Fruit fly (Drosophila melanogaster) whole organism, embryonic: ENCODE measurements around the gene Tomosyn.

Experiments
- Atf-2 ChIP-seq: fragments of 200-800 bp; sonication (Bioruptor generic); optimal IDR thresholded peaks from 2 replicates; lab custom pipeline; 2016; ENCODE audit warnings: missing biosample characterization, missing genetic modification characterization
- CG1024 ChIP-seq: fragments of 200-800 bp; sonication (Bioruptor generic); IDR thresholded peaks from 2 replicates; pipeline ENCODE4 v1.3.6; 2022; ENCODE audit warnings: missing biosample characterization, missing genetic modification characterization
- CG10431 ChIP-seq: fragments of 200-800 bp; sonication (Bioruptor generic); optimal IDR thresholded peaks from 3 replicates; lab custom pipeline; 2018; ENCODE audit warnings: missing biosample characterization, mild to moderate bottlenecking, missing genetic modification characterization
- CG12155 ChIP-seq: fragments of 200-800 bp; sonication (Bioruptor generic); optimal IDR thresholded peaks from 3 replicates; lab custom pipeline; 2016; ENCODE audit warnings: missing biosample characterization, missing genetic modification characterization
- CG1233 ChIP-seq: fragments of 200-800 bp; sonication (Bioruptor generic); optimal IDR thresholded peaks from 4 replicates; lab custom pipeline; 2018; ENCODE audit warnings: missing biosample characterization, mild to moderate bottlenecking, missing genetic modification characterization
- CG12391 ChIP-seq: fragments of 200-800 bp; sonication (Bioruptor generic); optimal IDR thresholded peaks from 3 replicates; lab custom pipeline; 2018; ENCODE audit warnings: missing biosample characterization, mild to moderate bottlenecking, missing genetic modification characterization, moderate library complexity
- CG12744 ChIP-seq: fragments of 200-800 bp; sonication (Bioruptor generic); optimal IDR thresholded peaks from 2 replicates; lab custom pipeline; 2016; ENCODE audit warnings: missing biosample characterization, missing genetic modification characterization
- CG14710 ChIP-seq: fragments of 200-800 bp; sonication (Bioruptor generic); optimal IDR thresholded peaks from 3 replicates; lab custom pipeline; 2019; ENCODE audit warnings: missing biosample characterization, mild to moderate bottlenecking, missing genetic modification characterization, moderate library complexity
- CG14965 ChIP-seq: fragments of 200-800 bp; sonication (Bioruptor generic); optimal IDR thresholded peaks from 2 replicates; lab custom pipeline; 2016; ENCODE audit warnings: missing biosample characterization, missing genetic modification characterization, borderline replicate concordance
- CG15479 ChIP-seq: fragments of 200-800 bp; sonication (Bioruptor generic); optimal IDR thresholded peaks from 3 replicates; lab custom pipeline; 2019; ENCODE audit warnings: missing biosample characterization, mild to moderate bottlenecking, missing genetic modification characterization, moderate library complexity
- CG15696 ChIP-seq: fragments of 200-800 bp; sonication (Bioruptor generic); optimal IDR thresholded peaks from 2 replicates; lab custom pipeline; 2019; ENCODE audit warnings: missing biosample characterization, mild to moderate bottlenecking, missing genetic modification characterization, moderate library complexity
- CG16863 ChIP-seq: fragments of 200-800 bp; sonication (Bioruptor generic); optimal IDR thresholded peaks from 3 replicates; lab custom pipeline; 2016; ENCODE audit warnings: missing biosample characterization, missing genetic modification characterization
- CG2199 ChIP-seq: fragments of 200-800 bp; sonication (Bioruptor generic); IDR thresholded peaks from 3 replicates; pipeline ENCODE4 v1.3.6; 2022; ENCODE audit warnings: missing biosample characterization, missing genetic modification characterization
- CG2678 ChIP-seq: fragments of 200-800 bp; sonication (Bioruptor generic); optimal IDR thresholded peaks from 3 replicates; lab custom pipeline; 2019; ENCODE audit warnings: missing biosample characterization, mild to moderate bottlenecking, missing genetic modification characterization, moderate library complexity
- CG3281 ChIP-seq: fragments of 200-800 bp; sonication (Bioruptor generic); optimal IDR thresholded peaks from 3 replicates; lab custom pipeline; 2017; ENCODE audit warnings: missing biosample characterization, mild to moderate bottlenecking, missing genetic modification characterization
- CG34422 ChIP-seq: fragments of 200-800 bp; sonication (Bioruptor generic); IDR thresholded peaks from 3 replicates; pipeline ENCODE4 v1.3.6; 2022; ENCODE audit warnings: missing biosample characterization, missing genetic modification characterization
- CG3838 ChIP-seq: fragments of 200-800 bp; sonication (Bioruptor generic); optimal IDR thresholded peaks from 3 replicates; lab custom pipeline; 2016; ENCODE audit warnings: missing biosample characterization, missing genetic modification characterization
- CG5953 ChIP-seq: fragments of 200-800 bp; sonication (Bioruptor generic); IDR thresholded peaks from 2 replicates; pipeline ENCODE4 v1.3.6; 2022; ENCODE audit warnings: missing biosample characterization, missing genetic modification characterization
- CG7357 ChIP-seq: fragments of 200-800 bp; sonication (Bioruptor generic); IDR thresholded peaks from 3 replicates; pipeline ENCODE4 v1.3.6; 2022; ENCODE audit warnings: missing biosample characterization, missing genetic modification characterization
- CG7786 ChIP-seq: fragments of 200-800 bp; sonication (Bioruptor generic); optimal IDR thresholded peaks from 2 replicates; lab custom pipeline; 2016; ENCODE audit warnings: missing biosample characterization, missing genetic modification characterization
- CG7928 ChIP-seq: fragments of 200-800 bp; sonication (Bioruptor generic); optimal IDR thresholded peaks from 2 replicates; lab custom pipeline; 2017; ENCODE audit warnings: missing biosample characterization, mild to moderate bottlenecking, missing genetic modification characterization
- CG8359 ChIP-seq: fragments of 200-800 bp; sonication (Bioruptor generic); optimal IDR thresholded peaks from 2 replicates; lab custom pipeline; 2017; ENCODE audit warnings: missing biosample characterization, mild to moderate bottlenecking, missing genetic modification characterization, borderline replicate concordance
- CG9797 ChIP-seq: fragments of 200-800 bp; sonication (Bioruptor generic); optimal IDR thresholded peaks from 3 replicates; lab custom pipeline; 2018; ENCODE audit warnings: missing biosample characterization, mild to moderate bottlenecking, missing genetic modification characterization
- E2f1 ChIP-seq: fragments of 200-800 bp; sonication (Bioruptor generic); IDR thresholded peaks from 2 replicates; pipeline ENCODE4 v1.3.6; 2022; ENCODE audit warnings: missing biosample characterization, missing genetic modification characterization
- E2f2 ChIP-seq: fragments of 200-800 bp; sonication (Bioruptor generic); IDR thresholded peaks from 2 replicates; pipeline ENCODE4 v1.3.6; 2022; ENCODE audit warnings: missing biosample characterization, missing genetic modification characterization
- Ets97D ChIP-seq: fragments of 200-800 bp; sonication (Bioruptor generic); optimal IDR thresholded peaks from 3 replicates; lab custom pipeline; 2016; ENCODE audit warnings: missing biosample characterization, missing genetic modification characterization
- Kr ChIP-seq: fragments of 200-800 bp; sonication (Bioruptor generic); optimal IDR thresholded peaks from 2 replicates; lab custom pipeline; 2017; ENCODE audit warnings: missing biosample characterization, mild to moderate bottlenecking, missing genetic modification characterization
- MESR4 ChIP-seq: fragments of 200-800 bp; sonication (Bioruptor generic); optimal IDR thresholded peaks from 2 replicates; lab custom pipeline; 2018; ENCODE audit warnings: missing biosample characterization, mild to moderate bottlenecking, missing genetic modification characterization, moderate library complexity
- Max ChIP-seq: fragments of 200-800 bp; sonication (Bioruptor generic); optimal IDR thresholded peaks from 2 replicates; lab custom pipeline; 2016; ENCODE audit warnings: missing biosample characterization, mild to moderate bottlenecking, missing genetic modification characterization
- Optix ChIP-seq: fragments of 200-800 bp; sonication (Bioruptor generic); IDR thresholded peaks from 3 replicates; pipeline ENCODE4 v1.3.6; 2022; ENCODE audit warnings: missing biosample characterization, missing genetic modification characterization
- abd-A ChIP-seq: fragments of 200-800 bp; sonication (Bioruptor generic); optimal IDR thresholded peaks from 3 replicates; lab custom pipeline; 2019; ENCODE audit warnings: missing biosample characterization, mild to moderate bottlenecking, missing genetic modification characterization, moderate library complexity
- bowl ChIP-seq: fragments of 200-800 bp; sonication (Bioruptor generic); IDR thresholded peaks from 2 replicates; pipeline ENCODE4 v1.3.6; 2022; ENCODE audit warnings: missing biosample characterization, missing genetic modification characterization
- br ChIP-seq: fragments of >200 bp; optimal IDR thresholded peaks from 2 replicates; lab custom pipeline; 2017
- cato ChIP-seq: fragments of 200-800 bp; sonication (Bioruptor generic); optimal IDR thresholded peaks from 2 replicates; lab custom pipeline; 2016; ENCODE audit warnings: missing biosample characterization, missing genetic modification characterization, borderline replicate concordance
- gsb-n ChIP-seq: fragments of 200-800 bp; sonication (Bioruptor generic); optimal IDR thresholded peaks from 3 replicates; lab custom pipeline; 2018; ENCODE audit warnings: missing biosample characterization, mild to moderate bottlenecking, missing genetic modification characterization
- klu ChIP-seq: fragments of 200-800 bp; sonication (Bioruptor generic); IDR thresholded peaks from 2 replicates; pipeline ENCODE4 v1.3.6; 2022; ENCODE audit warnings: missing biosample characterization, missing genetic modification characterization
- maf-S ChIP-seq: fragments of 200-800 bp; sonication (Bioruptor generic); optimal IDR thresholded peaks from 2 replicates; lab custom pipeline; 2016; ENCODE audit warnings: missing biosample characterization, missing genetic modification characterization
- nom ChIP-seq: fragments of 200-800 bp; sonication (Bioruptor generic); optimal IDR thresholded peaks from 2 replicates; lab custom pipeline; 2017; ENCODE audit warnings: missing biosample characterization, missing genetic modification characterization, mild to moderate bottlenecking, moderate library complexity, missing genetic modification reagents
- odd ChIP-seq: fragments of 200-800 bp; sonication (Bioruptor generic); optimal IDR thresholded peaks from 2 replicates; lab custom pipeline; 2017; ENCODE audit warnings: missing biosample characterization, mild to moderate bottlenecking, missing genetic modification characterization
- otp ChIP-seq: fragments of 200-800 bp; sonication (Bioruptor generic); IDR thresholded peaks from 3 replicates; pipeline ENCODE4, ENCODE4 v1.3.6; 2022; ENCODE audit warnings: missing biosample characterization, missing genetic modification characterization
- phol ChIP-seq: fragments of 200-800 bp; sonication (Bioruptor generic); optimal IDR thresholded peaks from 3 replicates; lab custom pipeline; 2018; ENCODE audit warnings: missing biosample characterization, mild to moderate bottlenecking, missing genetic modification characterization, moderate library complexity
- pros ChIP-seq: fragments of 200-800 bp; sonication (Bioruptor generic); optimal IDR thresholded peaks from 3 replicates; lab custom pipeline; 2019; ENCODE audit warnings: missing biosample characterization, mild to moderate bottlenecking, missing genetic modification characterization, moderate library complexity
- run ChIP-seq: fragments of 200-800 bp; sonication (Bioruptor generic); optimal IDR thresholded peaks from 3 replicates; lab custom pipeline; 2018; ENCODE audit warnings: missing biosample characterization, mild to moderate bottlenecking, missing genetic modification characterization
- so ChIP-seq: fragments of 200-800 bp; sonication (Bioruptor generic); IDR thresholded peaks from 3 replicates; pipeline ENCODE4 v1.3.6; 2022; ENCODE audit warnings: missing biosample characterization, missing genetic modification characterization
- tgo ChIP-seq: fragments of 200-800 bp; sonication (Bioruptor generic); IDR thresholded peaks from 3 replicates; pipeline ENCODE4 v1.3.6; 2022; ENCODE audit warnings: missing biosample characterization, missing genetic modification characterization
- tna ChIP-seq: fragments of 200-800 bp; sonication (Bioruptor generic); IDR thresholded peaks from 2 replicates; pipeline ENCODE4 v1.3.6; 2022; ENCODE audit warnings: missing biosample characterization, missing genetic modification characterization; ENCODE audit not compliant: partially characterized antibody
- ttk ChIP-seq: fragments of 200-800 bp; sonication (Bioruptor generic); IDR thresholded peaks from 2 replicates; pipeline ENCODE4 v2.1.2; 2022; ENCODE audit warnings: missing biosample characterization, missing genetic modification characterization
- tx ChIP-seq: fragments of 200-800 bp; sonication (Bioruptor generic); optimal IDR thresholded peaks from 2 replicates; lab custom pipeline; 2016; ENCODE audit warnings: missing biosample characterization, missing genetic modification characterization
- vfl ChIP-seq: fragments of 200-800 bp; sonication (Bioruptor generic); optimal IDR thresholded peaks from 2 replicates; lab custom pipeline; 2016; ENCODE audit warnings: missing biosample characterization, missing genetic modification characterization
- wdn ChIP-seq: fragments of 200-800 bp; sonication (Bioruptor generic); IDR thresholded peaks from 2 replicates; pipeline ENCODE4 v1.3.6; 2022; ENCODE audit warnings: missing biosample characterization, missing genetic modification characterization

The Tomosyn gene

DNA sequence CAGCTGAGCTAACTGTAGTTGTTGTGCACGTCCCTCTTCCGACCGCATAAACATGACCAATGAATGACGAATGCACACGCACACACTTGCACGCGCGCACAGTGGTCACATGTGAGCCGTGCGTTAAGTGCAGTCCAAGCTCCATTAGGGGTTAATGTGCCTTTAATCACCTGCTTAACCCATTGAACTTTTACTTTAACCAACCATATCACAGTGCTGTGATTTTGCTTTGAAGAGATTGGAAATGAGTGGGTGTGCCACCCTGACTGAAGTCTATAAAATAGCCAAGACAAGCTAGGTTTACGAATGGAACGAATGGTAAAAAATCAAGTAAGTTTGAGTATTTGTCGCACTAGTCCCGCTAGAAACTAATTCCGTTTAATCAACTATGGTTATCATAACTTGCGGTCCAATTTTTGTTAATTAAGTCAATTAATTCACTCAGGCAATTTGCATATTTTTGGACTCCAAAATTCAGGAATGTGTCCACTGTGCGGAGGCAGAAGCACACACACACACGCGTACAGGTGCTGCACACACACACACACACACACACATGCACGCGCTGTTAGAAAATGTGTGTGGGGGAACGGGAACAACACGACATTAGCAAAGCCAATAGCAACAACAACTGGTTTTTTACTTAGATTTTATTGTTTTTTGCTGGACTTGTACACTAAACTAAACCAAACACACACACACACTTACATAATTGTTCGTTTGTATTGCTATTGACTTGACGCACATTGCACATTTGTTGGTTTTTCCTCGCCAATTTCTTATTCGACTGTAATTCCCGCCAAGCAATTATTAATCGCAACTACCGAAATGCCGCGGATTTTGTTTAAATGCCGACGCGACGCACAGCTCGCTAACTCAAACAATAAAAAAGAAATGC, 39.9 kb upstream of the Tomosyn start (continued):
- TF ChIP-seq Optix (GFP tag; lab: Robert Waterston, UW): no peak; the same call in 2 of the 3 replicates
- no peak for TF ChIP-seq CG12744 (GFP tag; lab: Kevin White, UChicago)
- TF ChIP-seq cato (GFP tag; lab: Kevin White, UChicago): peak; percentile 10
- no peak for TF ChIP-seq CG5953
- peak; percentile 47 for TF ChIP-seq CG14710 (tag; lab: Kevin White, UChicago)
- TF ChIP-seq tgo (GFP tag; lab: Robert Waterston, UW): no peak
- TF ChIP-seq run: no peak
- no peak for TF ChIP-seq klu (GFP tag; lab: Robert Waterston, UW)
- TF ChIP-seq CG7928: no peak
- no peak for TF ChIP-seq br
- no peak for TF ChIP-seq wdn (GFP tag; lab: Robert Waterston, UW)
- peak; percentile 66 for TF ChIP-seq CG1233 (GFP tag; lab: Kevin White, UChicago)
- no peak for TF ChIP-seq CG14965 (GFP tag; lab: Kevin White, UChicago)
- no peak for TF ChIP-seq bowl (GFP tag; lab: Robert Waterston, UW)
- no peak for TF ChIP-seq odd
- TF ChIP-seq CG10431: peak; percentile 25
- no peak for TF ChIP-seq CG7357 (GFP tag; lab: Robert Waterston, UW)
- no peak for TF ChIP-seq maf-S (GFP tag; lab: Kevin White, UChicago)
- TF ChIP-seq tna (GFP tag; lab: Robert Waterston, UW): no peak
- TF ChIP-seq pros (GFP tag; lab: Kevin White, UChicago): no peak
- peak; percentile 37 for TF ChIP-seq CG12391
- TF ChIP-seq Max: no peak
- TF ChIP-seq ttk (GFP tag; lab: Robert Waterston, UW): no peak
- TF ChIP-seq CG8359 (GFP tag; lab: Kevin White, UChicago): no peak
- no peak for TF ChIP-seq vfl (GFP tag; lab: Kevin White, UChicago)
- TF ChIP-seq CG16863: peak; percentile 46
- no peak for TF ChIP-seq CG12155
- TF ChIP-seq otp (GFP tag; lab: Robert Waterston, UW): no peak
- TF ChIP-seq CG7786: peak; percentile 32
- no peak for TF ChIP-seq so
- no peak for TF ChIP-seq Ets97D (GFP tag; lab: Kevin White, UChicago)
- peak; percentile 35 for TF ChIP-seq gsb-n (tag; lab: Kevin White, UChicago)
- TF ChIP-seq E2f1 (GFP tag; lab: Robert Waterston, UW): no peak
- peak; percentile 53 for TF ChIP-seq Atf-2 (GFP tag; lab: Kevin White, UChicago)
- TF ChIP-seq MESR4 (GFP tag; lab: Kevin White, UChicago): peak; percentile 64
- peak; percentile 29 for TF ChIP-seq CG3281 (GFP tag; lab: Kevin White, UChicago)
- TF ChIP-seq CG2678 (tag; lab: Kevin White, UChicago): peak; percentile 66
- TF ChIP-seq phol: peak; percentile 63
- TF ChIP-seq CG9797 (GFP tag; lab: Kevin White, UChicago): no peak
- TF ChIP-seq abd-A (tag; lab: Kevin White, UChicago): no peak
- TF ChIP-seq nom (GFP tag; lab: Kevin White, UChicago): peak; percentile 64
- TF ChIP-seq CG2199: no peak
- TF ChIP-seq CG15479 (GFP tag; lab: Kevin White, UChicago): peak; percentile 60
- TF ChIP-seq CG3838: no peak
- TF ChIP-seq CG15696 (tag; lab: Kevin White, UChicago): peak; percentile 35
- peak; percentile 32 for TF ChIP-seq tx (GFP tag; lab: Kevin White, UChicago)
- TF ChIP-seq E2f2 (GFP tag; lab: Robert Waterston, UW): no peak; the same call in 1 of the 2 replicates
- no peak; the same call in 2 of the 3 replicates for TF ChIP-seq CG34422 (GFP tag; lab: Robert Waterston, UW)
- TF ChIP-seq CG1024: 0 out of 2 replicates have a peak, but pooled peaks have one; percentile 5
- TF ChIP-seq Kr: no peak
